Fruit fly (Drosophila melanogaster) whole organism, pupa: ENCODE data around the gene Prosalpha6.

Experiments used
- CG13204 ChIP-seq: fragments of 200-800 bp; sonication (Bioruptor generic); optimal IDR thresholded peaks from 2 replicates; lab custom pipeline; 2018; ENCODE audit warnings: missing biosample characterization, mild to moderate bottlenecking, missing genetic modification characterization, moderate library complexity
- CG17806 ChIP-seq: fragments of 200-800 bp; sonication (Bioruptor generic); optimal IDR thresholded peaks from 2 replicates; lab custom pipeline; 2018; ENCODE audit warnings: missing biosample characterization, mild to moderate bottlenecking, missing genetic modification characterization, moderate library complexity
- CG32121 ChIP-seq: fragments of 200-800 bp; sonication (Bioruptor generic); IDR thresholded peaks from 2 replicates; pipeline ENCODE4 v1.3.6; 2022; ENCODE audit warnings: missing biosample characterization, missing genetic modification characterization
- CG34367 ChIP-seq: fragments of 200-800 bp; sonication (Bioruptor generic); optimal IDR thresholded peaks from 2 replicates; lab custom pipeline; 2018; ENCODE audit warnings: missing biosample characterization, mild to moderate bottlenecking, missing genetic modification characterization
- CG4496 ChIP-seq: fragments of 200-800 bp; sonication (Bioruptor generic); IDR thresholded peaks from 3 replicates; pipeline ENCODE4 v1.3.6; 2022; ENCODE audit warnings: missing biosample characterization, missing genetic modification characterization
- CG8159 ChIP-seq: fragments of 200-800 bp; sonication (Bioruptor generic); optimal IDR thresholded peaks from 3 replicates; lab custom pipeline; 2018; ENCODE audit warnings: missing biosample characterization, mild to moderate bottlenecking, missing genetic modification characterization, moderate library complexity
- CG8301 ChIP-seq: fragments of 200-800 bp; sonication (Bioruptor generic); optimal IDR thresholded peaks from 2 replicates; lab custom pipeline; 2018; ENCODE audit warnings: missing biosample characterization, mild to moderate bottlenecking, missing genetic modification characterization
- D1 ChIP-seq: fragments of 200-800 bp; sonication (Bioruptor generic); optimal IDR thresholded peaks from 2 replicates; lab custom pipeline; 2018; ENCODE audit warnings: missing biosample characterization, mild to moderate bottlenecking, missing genetic modification characterization, moderate library complexity
- EcR ChIP-seq: fragments of 200-800 bp; sonication (Bioruptor generic); optimal IDR thresholded peaks from 3 replicates; lab custom pipeline; 2019; ENCODE audit warnings: missing biosample characterization, missing genetic modification characterization, mild to moderate bottlenecking, moderate library complexity, missing genetic modification reagents
- Ets98B ChIP-seq: fragments of 200-800 bp; sonication (Bioruptor generic); IDR thresholded peaks from 2 replicates; pipeline ENCODE4 v1.3.6; 2022; ENCODE audit warnings: missing biosample characterization, missing genetic modification characterization
- Pif1B ChIP-seq: fragments of 200-800 bp; sonication (Bioruptor generic); optimal IDR thresholded peaks from 3 replicates; lab custom pipeline; 2016; ENCODE audit warnings: missing biosample characterization, missing genetic modification characterization

- TF ChIP-seq CG4496 (GFP tag; lab: Robert Waterston, UW): no peak
- TF ChIP-seq EcR (GFP tag; lab: Kevin White, UChicago): no peak
- no peak for TF ChIP-seq CG32121 (GFP tag; lab: Robert Waterston, UW)
- no peak for TF ChIP-seq Pif1B (GFP tag; lab: Kevin White, UChicago)
- TF ChIP-seq CG17806 (tag; lab: Kevin White, UChicago): no peak
- no peak for TF ChIP-seq Ets98B (GFP tag; lab: Robert Waterston, UW)
- no peak for TF ChIP-seq CG13204
- TF ChIP-seq D1 (tag; lab: Kevin White, UChicago): no peak
- TF ChIP-seq CG34367 (tag; lab: Kevin White, UChicago): no peak
- TF ChIP-seq CG8301 (tag; lab: Kevin White, UChicago): no peak
- TF ChIP-seq CG8159: no peak
Observed at dm6 chr2L:10246785-10247190, 25.6 kb downstream of the Prosalpha6 start, which contains the start of gene chico.
